Worm (Caenorhabditis elegans): ENCODE measurements around the gene mec-3.

mec-3 gene

DNA sequence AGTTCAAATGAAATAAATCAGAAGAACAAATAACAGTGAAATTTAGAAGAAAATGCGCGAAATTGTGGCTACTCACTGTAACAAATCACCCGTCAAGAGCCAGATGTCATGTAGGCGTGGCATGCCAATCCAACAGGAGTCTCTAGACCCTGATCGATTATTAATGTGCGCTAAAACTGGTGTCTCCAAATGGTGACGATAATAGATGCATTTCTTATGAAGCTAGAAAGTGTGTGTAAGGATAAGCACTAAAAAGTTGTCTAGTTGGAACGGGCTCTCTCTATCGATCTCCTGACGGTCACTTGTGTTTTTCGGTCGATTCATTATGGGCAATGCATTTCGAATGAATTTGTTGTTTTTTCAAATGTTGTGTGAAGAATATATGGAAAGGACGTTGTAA lies at the start of gene mec-3:
TSS of gene mec-3 (minus strand) at position 101 of the 400 bp plus-strand sequence.
- TF ChIP-seq elt-4 (tag; optimal IDR thresholded peaks at IDR 0.05) (no peak), ceh-2 (tag; optimal IDR thresholded peaks at IDR 0.05) (no peak), tbx-7 (tag; optimal IDR thresholded peaks at IDR 0.05) (no peak), tbx-2 (tag; optimal IDR thresholded peaks at IDR 0.05) (no peak), ceh-14 (tag; optimal IDR thresholded peaks at IDR 0.05) (no peak), Y22D7AL.16 (tag; optimal IDR thresholded peaks at IDR 0.05) (no peak), K02D7.2 (tag; optimal IDR thresholded peaks at IDR 0.05) (no peak), ceh-18 (tag; optimal IDR thresholded peaks at IDR 0.05) (no peak), ceh-31 (tag; optimal IDR thresholded peaks at IDR 0.05) (no peak), ttx-3 (tag; optimal IDR thresholded peaks at IDR 0.05) (no peak), npax-4 (tag; optimal IDR thresholded peaks at IDR 0.05) (no peak), unc-86 (tag; optimal IDR thresholded peaks at IDR 0.05) (no peak)

- no peak for TF ChIP-seq ahr-1 (tag; optimal IDR thresholded peaks at IDR 0.05)
- TF ChIP-seq ceh-2 (tag; optimal IDR thresholded peaks at IDR 0.05): no peak
- TF ChIP-seq T23F11.4 (GFP tag; optimal IDR thresholded peaks at IDR 0.05): no peak
- TF ChIP-seq sox-4 (tag; optimal IDR thresholded peaks at IDR 0.05): no peak
- TF ChIP-seq hlh-13 (GFP tag; optimal IDR thresholded peaks at IDR 0.05): no peak
- TF ChIP-seq elt-2 (tag; optimal IDR thresholded peaks at IDR 0.05): no peak
- no peak for TF ChIP-seq unc-55 (GFP tag; optimal IDR thresholded peaks at IDR 0.05)
- TF ChIP-seq npax-4 (tag; optimal IDR thresholded peaks at IDR 0.05): no peak
- TF ChIP-seq pros-1 (tag; optimal IDR thresholded peaks at IDR 0.05): no peak
These were observed 49.8 kb upstream of the mec-3 start for ce11 chrIV:10511432-10511831.

DNA sequence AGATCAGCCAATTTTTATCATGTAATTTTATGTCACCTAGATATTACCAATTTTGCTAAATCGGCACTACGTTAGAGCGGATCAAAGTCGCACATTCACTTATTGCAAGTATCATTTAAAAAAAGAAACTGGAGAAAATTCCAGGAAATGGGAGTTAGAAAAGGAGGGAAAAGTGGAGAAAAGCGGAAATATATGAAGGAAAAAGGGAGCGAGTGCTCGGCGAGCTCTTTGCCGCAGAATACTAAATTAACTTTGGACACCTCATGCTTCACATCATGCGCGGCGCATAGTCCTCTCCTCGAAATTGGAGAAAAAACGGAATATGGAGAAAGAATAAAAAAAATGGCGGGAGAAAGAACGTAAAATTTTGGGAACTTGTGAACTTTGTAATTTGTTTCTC lies 45.9 kb upstream of the mec-3 start:
- TF ChIP-seq pqm-1 (tag; optimal IDR thresholded peaks at IDR 0.05): no peak
- TF ChIP-seq unc-42 (tag; optimal IDR thresholded peaks at IDR 0.05): peak; percentile 93

ce11 chrIV:10506016-10506415 lies 44.3 kb upstream of the mec-3 start:
- TF ChIP-seq tbx-2 (tag; optimal IDR thresholded peaks at IDR 0.05) (no peak), pax-1 (tag; optimal IDR thresholded peaks at IDR 0.05) (no peak), rnt-1 (tag; optimal IDR thresholded peaks at IDR 0.05) (no peak), C38D4.7 (GFP tag; optimal IDR thresholded peaks at IDR 0.05) (no peak), pha-2 (tag; optimal IDR thresholded peaks at IDR 0.05) (no peak), elt-2 (tag; optimal IDR thresholded peaks at IDR 0.05) (peak; percentile 59), unc-42 (tag; optimal IDR thresholded peaks at IDR 0.05) (peak; percentile 9)

ce11 chrIV:10505016-10505415 lies 43.3 kb upstream of the mec-3 start:
- TF ChIP-seq ceh-14 (tag; optimal IDR thresholded peaks at IDR 0.05) (peak; percentile 69), ceh-31 (tag; optimal IDR thresholded peaks at IDR 0.05) (peak; percentile 39), hlh-8 (tag; optimal IDR thresholded peaks at IDR 0.05) (no peak), unc-42 (tag; optimal IDR thresholded peaks at IDR 0.05) (peak; percentile 38), pha-2 (tag; optimal IDR thresholded peaks at IDR 0.05) (no peak), hlh-13 (GFP tag; optimal IDR thresholded peaks at IDR 0.05) (no peak), fax-1 (tag; optimal IDR thresholded peaks at IDR 0.05) (peak; percentile 42), che-1 (tag; optimal IDR thresholded peaks at IDR 0.05) (no peak)

- TF ChIP-seq unc-55 (GFP tag; optimal IDR thresholded peaks at IDR 0.05) (peak; percentile 86), unc-42 (tag; optimal IDR thresholded peaks at IDR 0.05) (peak; percentile 82), npax-4 (tag; optimal IDR thresholded peaks at IDR 0.05) (no peak), ceh-6 (GFP tag; optimal IDR thresholded peaks at IDR 0.05) (no peak), ceh-18 (tag; optimal IDR thresholded peaks at IDR 0.05) (peak; percentile 94), ceh-2 (tag; optimal IDR thresholded peaks at IDR 0.05) (peak; percentile 23), T23F11.4 (GFP tag; optimal IDR thresholded peaks at IDR 0.05) (no peak), K02D7.2 (tag; optimal IDR thresholded peaks at IDR 0.05) (peak; percentile 3), pat-9 (tag; optimal IDR thresholded peaks at IDR 0.05) (no peak), hlh-30 (tag; optimal IDR thresholded peaks at IDR 0.05; ENCODE audit: insufficient read depth) (no peak), elt-4 (tag; optimal IDR thresholded peaks at IDR 0.05) (no peak), sox-4 (tag; optimal IDR thresholded peaks at IDR 0.05) (peak; percentile 27), hlh-6 (tag; optimal IDR thresholded peaks at IDR 0.05) (peak; percentile 32), tbx-7 (tag; optimal IDR thresholded peaks at IDR 0.05) (no peak), rnt-1 (tag; optimal IDR thresholded peaks at IDR 0.05) (peak; percentile 70), pag-3 (tag; optimal IDR thresholded peaks at IDR 0.05; ENCODE audit: borderline replicate concordance) (no peak), odd-2 (tag; optimal IDR thresholded peaks at IDR 0.05) (no peak), ceh-19 (GFP tag; optimal IDR thresholded peaks at IDR 0.05) (peak; percentile 57), lin-11 (tag; optimal IDR thresholded peaks at IDR 0.05) (no peak), ztf-16 (tag; optimal IDR thresholded peaks at IDR 0.05) (no peak), syd-9 (tag; optimal IDR thresholded peaks at IDR 0.05) (peak; percentile 20), ceh-9 (tag; optimal IDR thresholded peaks at IDR 0.05) (no peak), ceh-31 (tag; optimal IDR thresholded peaks at IDR 0.05) (peak; percentile 79), dve-1 (tag; optimal IDR thresholded peaks at IDR 0.05) (peak; percentile 10)
These were observed 42.1 kb upstream of the mec-3 start for ce11 chrIV:10503750-10504232.

All from whole organism, late embryonic.